Fruit fly (Drosophila melanogaster) whole organism, pupa: ENCODE data around the gene bb8.

ENCODE experiments used
- CG32121 ChIP-seq: fragments of 200-800 bp; sonication (Bioruptor generic); IDR thresholded peaks from 2 replicates; pipeline ENCODE4 v1.3.6; 2022; ENCODE audit warnings: missing biosample characterization, missing genetic modification characterization
- Pif1B ChIP-seq: fragments of 200-800 bp; sonication (Bioruptor generic); optimal IDR thresholded peaks from 3 replicates; lab custom pipeline; 2016; ENCODE audit warnings: missing biosample characterization, missing genetic modification characterization

DNA sequence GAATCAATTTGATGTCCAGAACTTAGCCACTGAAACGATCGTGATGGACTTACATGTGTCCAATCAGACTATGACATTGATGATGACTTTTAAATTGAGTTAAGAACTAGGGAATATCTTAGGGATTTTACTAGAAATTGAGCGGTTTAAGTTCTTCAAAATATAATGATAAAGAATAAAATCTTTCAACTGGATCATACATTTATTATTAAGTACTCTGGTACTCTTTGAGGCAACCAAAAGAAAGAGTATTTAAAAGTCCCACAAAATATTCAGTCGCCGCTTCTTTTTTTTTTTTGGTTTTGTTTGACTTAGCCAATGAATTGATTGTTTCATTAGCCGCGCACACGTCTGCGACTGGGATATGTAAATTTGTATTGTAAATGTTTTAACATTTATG, 20.2 kb upstream of the bb8 start:
- TF ChIP-seq CG32121 (GFP tag; lab: Robert Waterston, UW) (no peak), Pif1B (GFP tag; lab: Kevin White, UChicago) (no peak)
